Fruit fly (Drosophila melanogaster) whole organism, wandering third instar larva: Measurements from ENCODE around the gene CG6870.

Source experiments
- Jra ChIP-seq: sonication (Bioruptor generic); optimal IDR thresholded peaks from 2 replicates; lab custom pipeline; 2016; ENCODE audit warnings: missing biosample characterization, missing genetic modification characterization
- Mio ChIP-seq: sonication (Bioruptor generic); optimal IDR thresholded peaks from 2 replicates; lab custom pipeline; 2016; ENCODE audit warnings: missing biosample characterization, missing genetic modification characterization
- Myc ChIP-seq: fragments of >200 bp; optimal IDR thresholded peaks from 2 replicates; lab custom pipeline; 2017
- OdsH ChIP-seq: fragments of 200-800 bp; sonication (Bioruptor generic); optimal IDR thresholded peaks from 2 replicates; lab custom pipeline; 2016; ENCODE audit warnings: missing biosample characterization, mild to moderate bottlenecking, missing genetic modification characterization
- Rel ChIP-seq, 2 experiments: fragments of 200-800 bp; sonication (Bioruptor generic) in 1 of 2; optimal IDR thresholded peaks; 2 replicates in 1 of 2; 3 replicates in 1 of 2; lab custom pipeline; 2016 to 2019; ENCODE audit warnings: mild to moderate bottlenecking in 2 of 2, missing biosample characterization in 2 of 2, missing genetic modification characterization in 2 of 2, moderate library complexity in 1 of 2
- Sp1 ChIP-seq: fragments of 200-800 bp; sonication (Bioruptor generic); optimal IDR thresholded peaks from 3 replicates; lab custom pipeline; 2019; ENCODE audit warnings: missing biosample characterization, mild to moderate bottlenecking, missing genetic modification characterization, moderate library complexity
- br ChIP-seq: fragments of 200-800 bp; sonication (Bioruptor generic); optimal IDR thresholded peaks from 2 replicates; lab custom pipeline; 2016; ENCODE audit warnings: missing biosample characterization, missing genetic modification characterization
- dsf ChIP-seq: sonication (Bioruptor generic); optimal IDR thresholded peaks from 2 replicates; lab custom pipeline; 2016; ENCODE audit warnings: missing biosample characterization, missing genetic modification characterization, borderline replicate concordance
- ey ChIP-seq: fragments of 200-800 bp; sonication (Bioruptor generic); optimal IDR thresholded peaks from 2 replicates; lab custom pipeline; 2016; ENCODE audit warnings: missing biosample characterization, missing genetic modification characterization
- h ChIP-seq: fragments of 200-800 bp; sonication (Bioruptor generic); optimal IDR thresholded peaks from 3 replicates; lab custom pipeline; 2016; ENCODE audit warnings: missing biosample characterization, mild to moderate bottlenecking, missing genetic modification characterization
- pan ChIP-seq: fragments of >200 bp; optimal IDR thresholded peaks from 2 replicates; lab custom pipeline; 2017
- psq ChIP-seq: fragments of 200-800 bp; sonication (Bioruptor generic); optimal IDR thresholded peaks from 3 replicates; lab custom pipeline; 2017; ENCODE audit warnings: missing biosample characterization, mild to moderate bottlenecking, missing genetic modification characterization, moderate library complexity
- sage ChIP-seq: fragments of 200-800 bp; sonication (Bioruptor generic); optimal IDR thresholded peaks from 2 replicates; lab custom pipeline; 2016; ENCODE audit warnings: missing biosample characterization, mild to moderate bottlenecking, missing genetic modification characterization
- usp ChIP-seq: fragments of >200 bp; optimal IDR thresholded peaks from 2 replicates; lab custom pipeline; 2017; ENCODE audit warnings: missing biosample characterization, missing genetic modification characterization

- TF ChIP-seq dsf (GFP tag; lab: Kevin White, UChicago) = no peak
- no peak for TF ChIP-seq psq (GFP tag; lab: Kevin White, UChicago)
- TF ChIP-seq br (GFP tag; lab: Kevin White, UChicago) = no peak
- TF ChIP-seq usp = no peak
- no peak for TF ChIP-seq h (GFP tag; lab: Kevin White, UChicago)
- TF ChIP-seq Sp1 = no peak
- TF ChIP-seq sage (GFP tag; lab: Kevin White, UChicago) = no peak
- TF ChIP-seq Jra = no peak
- TF ChIP-seq Myc (lab: Kevin White, UChicago) = no peak
- no peak for TF ChIP-seq Mio (GFP tag; lab: Kevin White, UChicago)
- no peak for TF ChIP-seq OdsH (GFP tag; lab: Kevin White, UChicago)
- no peak for TF ChIP-seq Rel (GFP tag; optimal IDR thresholded peaks at IDR 0.05; lab: Kevin White, UChicago)
- TF ChIP-seq Rel (tag; optimal IDR thresholded peaks at IDR 0.05; lab: Kevin White, UChicago) = no peak
- no peak for TF ChIP-seq pan (lab: Kevin White, UChicago)
- TF ChIP-seq ey (GFP tag; lab: Kevin White, UChicago) = no peak
Measured at dm6 chr2L:17565734-17566133, 26.4 kb downstream of the CG6870 start.
